Fruit fly (Drosophila melanogaster) whole organism: ENCODE results near the gene yata.

Experiments used
- CG8478 ChIP-seq: fragments of >200 bp; optimal IDR thresholded peaks from 2 replicates; lab custom pipeline; 2018; ENCODE audit warnings: inconsistent platforms
- Dll ChIP-seq: fragments of >200 bp; optimal IDR thresholded peaks from 2 replicates; lab custom pipeline; 2017
- EcR ChIP-seq, 2 experiments: fragments of >200 bp; optimal IDR thresholded peaks; 2 replicates each; lab custom pipeline; 2017; ENCODE audit warnings: missing biosample characterization in 2 of 2, missing genetic modification characterization in 2 of 2, missing genetic modification reagents in 2 of 2
- pan ChIP-seq: fragments of >200 bp; optimal IDR thresholded peaks from 2 replicates; lab custom pipeline; 2017
- psq ChIP-seq: fragments of >200 bp; optimal IDR thresholded peaks from 2 replicates; lab custom pipeline; 2017
- usp ChIP-seq: fragments of >200 bp; optimal IDR thresholded peaks from 2 replicates; lab custom pipeline; 2017; ENCODE audit warnings: missing biosample characterization, missing genetic modification characterization, mixed read lengths

yata gene

dm6 chr3R:29717519-29717918 lies 31.5 kb upstream of the yata start:
- TF ChIP-seq usp (GFP tag; lab: Kevin White, UChicago): no peak
- TF ChIP-seq pan (lab: Kevin White, UChicago): no peak
- TF ChIP-seq CG8478 (lab: Kevin White, UChicago): no peak
- TF ChIP-seq psq (lab: Kevin White, UChicago): no peak
- TF ChIP-seq EcR (GFP tag; optimal IDR thresholded peaks at IDR 0.05; lab: Kevin White, UChicago): no peak
- TF ChIP-seq Dll: no peak

- TF ChIP-seq usp (GFP tag; lab: Kevin White, UChicago) (no peak), EcR (GFP tag; optimal IDR thresholded peaks at IDR 0.05; lab: Kevin White, UChicago) (no peak), CG8478 (lab: Kevin White, UChicago) (no peak), Dll (no peak)
Measured at dm6 chr3R:29718363-29718762, 30.7 kb upstream of the yata start, which contains the start of gene CG15506. Gene CG15506, plus strand, starts transcription at chr3R:29718663.

dm6 chr3R:29722238-29722637 lies 26.8 kb upstream of the yata start, which contains the start of gene CG34296:
Gene CG34296, plus strand, starts transcription at chr3R:29722538.
- TF ChIP-seq psq (lab: Kevin White, UChicago): no peak

- TF ChIP-seq CG8478 (lab: Kevin White, UChicago) (no peak), usp (GFP tag; lab: Kevin White, UChicago) (no peak), EcR (GFP tag; optimal IDR thresholded peaks at IDR 0.05; lab: Kevin White, UChicago) (no peak), psq (lab: Kevin White, UChicago) (no peak), pan (lab: Kevin White, UChicago) (no peak), Dll (no peak)
Measured at dm6 chr3R:29723048-29723656, 25.9 kb upstream of the yata start, which contains the start of gene Pcd. Gene Pcd, plus strand, starts transcription at chr3R:29723163.

- TF ChIP-seq psq (lab: Kevin White, UChicago) (no peak), EcR (GFP tag; optimal IDR thresholded peaks at IDR 0.05; lab: Kevin White, UChicago) (no peak), pan (lab: Kevin White, UChicago) (no peak), CG8478 (lab: Kevin White, UChicago) (no peak), Dll (no peak), usp (GFP tag; lab: Kevin White, UChicago) (no peak)
Measured at dm6 chr3R:29724745-29725144, 24.3 kb upstream of the yata start, which contains the start of the genes Naa40 and CG18731. Gene Naa40, minus strand, starts transcription at chr3R:29724950. Gene CG18731, plus strand, starts transcription at chr3R:29725027.

dm6 chr3R:29725577-29726240 lies 23.3 kb upstream of the yata start, which contains the start of gene Kul:
Gene Kul, plus strand, starts transcription at chr3R:29725830.
- TF ChIP-seq psq (lab: Kevin White, UChicago) (no peak), usp (GFP tag; lab: Kevin White, UChicago) (no peak), pan (lab: Kevin White, UChicago) (no peak), CG8478 (lab: Kevin White, UChicago) (no peak), EcR (GFP tag; optimal IDR thresholded peaks at IDR 0.05; lab: Kevin White, UChicago) (no peak), Dll (no peak)

- TF ChIP-seq pan (lab: Kevin White, UChicago) (no peak), Dll (peak; percentile 52), EcR (GFP tag; optimal IDR thresholded peaks at IDR 0.05; lab: Kevin White, UChicago) (no peak), CG8478 (lab: Kevin White, UChicago) (no peak), psq (lab: Kevin White, UChicago) (no peak), usp (GFP tag; lab: Kevin White, UChicago) (no peak)
Measured at dm6 chr3R:29726277-29726676, 22.7 kb upstream of the yata start.

dm6 chr3R:29736678-29737093 lies 12.3 kb upstream of the yata start, which contains the start of the genes CG7601 and CIA30:
Gene CG7601, minus strand, starts transcription at chr3R:29736745.
Gene CIA30, plus strand, starts transcription at chr3R:29736965.
- no peak for TF ChIP-seq CG8478 (lab: Kevin White, UChicago)
- no peak for TF ChIP-seq EcR (GFP tag; optimal IDR thresholded peaks at IDR 0.05; lab: Kevin White, UChicago)
- TF ChIP-seq usp (GFP tag; lab: Kevin White, UChicago): no peak
- TF ChIP-seq Dll: no peak
- no peak for TF ChIP-seq psq (lab: Kevin White, UChicago)
- no peak for TF ChIP-seq pan (lab: Kevin White, UChicago)

dm6 chr3R:29737891-29738290 lies 11.1 kb upstream of the yata start, which contains the start of gene Gnpnat:
Gene Gnpnat, plus strand, starts transcription at chr3R:29738275.
- TF ChIP-seq Dll (no peak), EcR (GFP tag; optimal IDR thresholded peaks at IDR 0.05; lab: Kevin White, UChicago) (no peak), usp (GFP tag; lab: Kevin White, UChicago) (no peak), pan (lab: Kevin White, UChicago) (no peak), CG8478 (lab: Kevin White, UChicago) (no peak), psq (lab: Kevin White, UChicago) (no peak)

- no peak for TF ChIP-seq CG8478 (lab: Kevin White, UChicago)
- TF ChIP-seq psq (lab: Kevin White, UChicago): no peak
- TF ChIP-seq pan (lab: Kevin White, UChicago): no peak
- no peak for TF ChIP-seq Dll
- TF ChIP-seq EcR (GFP tag; optimal IDR thresholded peaks at IDR 0.05; lab: Kevin White, UChicago): no peak
Measured at dm6 chr3R:29740078-29740477, 8.9 kb upstream of the yata start.

dm6 chr3R:29745056-29745455 lies 4.0 kb upstream of the yata start, which contains the start of the genes Wdr24 and IntS11:
Gene Wdr24, minus strand, starts transcription at chr3R:29745092.
Gene IntS11, plus strand, starts transcription at chr3R:29745337.
- no peak for TF ChIP-seq pan (lab: Kevin White, UChicago)
- TF ChIP-seq psq (lab: Kevin White, UChicago): no peak
- no peak for TF ChIP-seq EcR (GFP tag; optimal IDR thresholded peaks at IDR 0.05; lab: Kevin White, UChicago)
- TF ChIP-seq Dll: no peak
- no peak for TF ChIP-seq CG8478 (lab: Kevin White, UChicago)
- no peak for TF ChIP-seq usp (GFP tag; lab: Kevin White, UChicago)
